Worm (Caenorhabditis elegans): ENCODE data around the gene T25B6.4.

DNA sequence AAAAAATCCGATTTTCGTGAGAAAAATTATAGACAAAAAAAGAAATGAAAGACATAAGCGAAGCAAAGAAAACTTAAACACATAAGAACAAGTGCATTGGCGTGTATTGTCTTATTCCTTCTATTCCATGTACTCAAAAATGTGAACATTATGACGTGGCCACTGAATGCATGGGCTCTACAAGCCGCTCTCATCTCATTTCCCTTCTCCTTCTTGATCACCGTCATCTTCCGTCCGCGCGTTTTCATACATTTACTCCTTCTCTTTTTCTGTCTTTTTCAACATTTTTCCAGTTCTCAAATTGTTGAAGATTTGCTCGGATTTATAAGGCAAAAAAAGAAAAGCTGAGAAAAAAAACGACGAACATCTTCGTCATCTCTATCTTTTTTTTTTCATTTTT is 1.1 kb upstream of the T25B6.4 start:
- TF ChIP-seq med-1 (GFP tag; optimal IDR thresholded peaks at IDR 0.05; ENCODE audit: insufficient read depth) (no peak), tab-1 (GFP tag; IDR thresholded peaks at IDR 0.05) (no peak)
